Fruit fly (Drosophila melanogaster): ENCODE data around the gene CG18428.
A peak's percentile ranks its signal among the peaks of the same experiment; 100 is the strongest.

CG18428 gene

DNA sequence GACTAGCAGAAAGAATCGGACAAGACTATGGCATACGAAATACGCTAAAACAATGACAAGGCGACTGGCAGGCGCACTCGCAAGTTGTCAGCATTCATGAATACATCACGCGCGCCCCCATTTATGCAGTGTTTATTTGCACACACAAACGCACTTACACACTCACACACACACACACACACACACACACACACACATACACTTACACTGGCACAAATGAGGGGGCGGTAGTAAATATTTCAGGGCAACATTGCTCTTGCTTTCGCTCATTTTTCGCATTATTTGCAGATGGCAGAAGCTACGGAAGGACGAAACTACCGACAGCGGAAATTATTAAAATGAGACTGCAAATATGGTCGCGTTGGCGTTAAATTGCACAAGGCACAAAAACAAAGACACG lies 29.5 kb upstream of the CG18428 start:
- TF ChIP-seq OdsH (GFP tag; optimal IDR thresholded peaks at IDR 0.05) (no peak), pdm3 (GFP tag; optimal IDR thresholded peaks at IDR 0.05) (no peak), CG6792 (GFP tag; optimal IDR thresholded peaks at IDR 0.05) (no peak), CG10631 (GFP tag; optimal IDR thresholded peaks at IDR 0.05) (no peak), CG8632 (GFP tag; optimal IDR thresholded peaks at IDR 0.05) (no peak), Eip75B (GFP tag; optimal IDR thresholded peaks at IDR 0.05) (no peak), CG3032 (tag; optimal IDR thresholded peaks at IDR 0.05) (no peak), CG16779 (tag; optimal IDR thresholded peaks at IDR 0.05) (no peak), Smox (GFP tag; optimal IDR thresholded peaks at IDR 0.05) (no peak), Ets21C (GFP tag; optimal IDR thresholded peaks at IDR 0.05) (no peak), CG15336 (GFP tag; IDR thresholded peaks at IDR 0.05) (no peak), acj6 (GFP tag; optimal IDR thresholded peaks at IDR 0.05) (no peak), esn (GFP tag; optimal IDR thresholded peaks at IDR 0.05) (no peak), Sox14 (GFP tag; optimal IDR thresholded peaks at IDR 0.05) (no peak), Blimp-1 (GFP tag; optimal IDR thresholded peaks at IDR 0.05) (no peak), spab (GFP tag; optimal IDR thresholded peaks at IDR 0.05) (no peak), CG10669 (GFP tag; optimal IDR thresholded peaks at IDR 0.05) (no peak), net (GFP tag; optimal IDR thresholded peaks at IDR 0.05) (no peak), Ets96B (tag; optimal IDR thresholded peaks at IDR 0.05) (no peak)

DNA sequence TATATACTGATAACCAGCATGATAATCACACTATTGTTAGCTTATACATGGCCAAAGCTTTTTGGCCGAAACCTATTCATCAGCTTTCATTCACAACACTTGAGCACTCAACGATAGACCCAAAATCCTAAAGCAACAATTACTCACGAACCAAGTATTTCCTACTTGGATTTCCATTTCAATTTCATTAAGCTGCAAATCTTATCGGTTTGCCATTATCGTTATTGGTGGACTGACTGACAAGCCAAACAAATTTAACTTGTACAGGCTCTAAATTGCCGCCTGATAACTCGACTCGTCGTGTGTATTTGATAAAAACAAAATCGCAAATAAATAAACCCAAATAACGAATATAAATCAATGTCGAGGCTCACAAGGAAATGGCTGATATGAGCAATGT lies 24.2 kb upstream of the CG18428 start:
- TF ChIP-seq CG9139 (GFP tag; optimal IDR thresholded peaks at IDR 0.05), result no peak
- no peak for TF ChIP-seq ss (GFP tag; optimal IDR thresholded peaks at IDR 0.05)
- TF ChIP-seq Blimp-1 (GFP tag; optimal IDR thresholded peaks at IDR 0.05), result no peak
- no peak for TF ChIP-seq CG3919 (GFP tag; optimal IDR thresholded peaks at IDR 0.05)
- TF ChIP-seq Eip93F (GFP tag; optimal IDR thresholded peaks at IDR 0.05), result peak; percentile 40
- peak; percentile 13 for TF ChIP-seq vri (GFP tag; optimal IDR thresholded peaks at IDR 0.05)
- no peak for TF ChIP-seq CG16779 (tag; optimal IDR thresholded peaks at IDR 0.05)
- no peak for TF ChIP-seq CG11294 (GFP tag; IDR thresholded peaks at IDR 0.05)
- no peak for TF ChIP-seq eg (GFP tag; IDR thresholded peaks at IDR 0.05)
- no peak for TF ChIP-seq CG31627 (GFP tag; optimal IDR thresholded peaks at IDR 0.05)
- no peak for TF ChIP-seq Sox102F (GFP tag; optimal IDR thresholded peaks at IDR 0.05)
- no peak for TF ChIP-seq CG11762 (GFP tag; optimal IDR thresholded peaks at IDR 0.05; ENCODE audit: insufficient read depth)
- TF ChIP-seq Eip78C (GFP tag), result no peak
- TF ChIP-seq lz (GFP tag; optimal IDR thresholded peaks at IDR 0.05), result no peak
- no peak for TF ChIP-seq achi (GFP tag; optimal IDR thresholded peaks at IDR 0.05)

DNA sequence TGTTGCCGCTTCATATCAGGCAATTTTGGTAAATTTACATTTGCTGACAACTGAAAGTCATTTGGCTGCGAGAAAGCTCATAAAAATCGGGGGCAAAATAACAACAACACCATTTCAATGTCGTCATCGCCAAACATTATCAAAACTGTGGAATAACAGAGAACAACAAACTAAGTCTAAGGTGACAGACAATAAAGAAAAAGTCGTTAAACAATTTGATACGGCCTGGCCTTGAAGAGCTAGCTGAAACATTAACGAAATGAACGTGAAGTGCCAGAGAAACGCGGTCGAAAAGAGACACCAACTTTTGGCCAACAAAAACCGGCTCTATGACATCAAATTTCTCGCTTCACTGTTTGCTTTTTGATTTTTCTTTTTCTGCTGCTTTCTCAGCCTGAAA lies 19.0 kb upstream of the CG18428 start:
- TF ChIP-seq CG8319 (GFP tag; optimal IDR thresholded peaks at IDR 0.05) (no peak), fkh (GFP tag; optimal IDR thresholded peaks at IDR 0.05) (peak; percentile 21), CG11294 (GFP tag; IDR thresholded peaks at IDR 0.05) (no peak)

DNA sequence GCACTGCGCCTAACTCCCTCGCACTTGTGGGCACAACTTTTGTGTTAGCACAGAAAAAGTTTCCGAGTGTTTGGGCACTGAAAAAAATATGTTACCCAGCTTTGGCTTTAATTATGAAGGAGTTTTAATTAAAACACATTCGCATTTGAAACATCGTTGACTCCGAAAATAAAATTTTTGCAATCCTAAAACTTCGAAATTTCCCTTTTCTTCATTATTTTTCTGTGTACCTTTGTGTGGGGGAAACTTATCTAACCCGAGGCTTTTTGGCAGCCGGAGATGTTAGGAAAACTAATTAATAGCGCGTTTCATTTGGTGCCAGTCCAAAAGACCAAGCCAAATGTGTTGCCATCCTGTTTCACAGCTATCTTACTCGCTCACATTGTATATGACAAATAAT lies 17.5 kb upstream of the CG18428 start:
- no peak for TF ChIP-seq cyc (GFP tag; optimal IDR thresholded peaks at IDR 0.05)
- TF ChIP-seq CG11902 (GFP tag; optimal IDR thresholded peaks at IDR 0.05), result no peak
- no peak for TF ChIP-seq dac (GFP tag; optimal IDR thresholded peaks at IDR 0.05)
- no peak for TF ChIP-seq Hr4 (GFP tag; optimal IDR thresholded peaks at IDR 0.05)
- no peak for TF ChIP-seq esn (GFP tag; optimal IDR thresholded peaks at IDR 0.05)
- no peak for TF ChIP-seq Ets96B (tag; optimal IDR thresholded peaks at IDR 0.05)
- TF ChIP-seq CG16779 (tag; optimal IDR thresholded peaks at IDR 0.05), result no peak
- TF ChIP-seq CG6792 (GFP tag; optimal IDR thresholded peaks at IDR 0.05), result no peak
- TF ChIP-seq CG8119 (GFP tag; IDR thresholded peaks at IDR 0.05), result no peak
- TF ChIP-seq CG6808 (GFP tag; optimal IDR thresholded peaks at IDR 0.05), result no peak
- no peak for TF ChIP-seq Blimp-1 (GFP tag; optimal IDR thresholded peaks at IDR 0.05)
- no peak for TF ChIP-seq CG34406 (GFP tag; optimal IDR thresholded peaks at IDR 0.05)
- no peak for TF ChIP-seq Gug (GFP tag; IDR thresholded peaks at IDR 0.05)
- no peak for TF ChIP-seq lz (GFP tag; optimal IDR thresholded peaks at IDR 0.05)
- TF ChIP-seq acj6 (GFP tag; optimal IDR thresholded peaks at IDR 0.05), result no peak
- no peak for TF ChIP-seq Smox (GFP tag; optimal IDR thresholded peaks at IDR 0.05)
- TF ChIP-seq CG8632 (GFP tag; optimal IDR thresholded peaks at IDR 0.05), result no peak
